Fruit fly (Drosophila melanogaster) whole organism: ENCODE measurements around the gene CG31650.

ENCODE experiments used
- CG8478 ChIP-seq: fragments of >200 bp; optimal IDR thresholded peaks from 2 replicates; lab custom pipeline; 2018; ENCODE audit warnings: inconsistent platforms
- Dll ChIP-seq: fragments of >200 bp; optimal IDR thresholded peaks from 2 replicates; lab custom pipeline; 2017
- EcR ChIP-seq, 2 experiments: fragments of >200 bp; optimal IDR thresholded peaks; 2 replicates each; lab custom pipeline; 2017; ENCODE audit warnings: missing biosample characterization in 2 of 2, missing genetic modification characterization in 2 of 2, missing genetic modification reagents in 2 of 2
- pan ChIP-seq: fragments of >200 bp; optimal IDR thresholded peaks from 2 replicates; lab custom pipeline; 2017
- psq ChIP-seq: fragments of >200 bp; optimal IDR thresholded peaks from 2 replicates; lab custom pipeline; 2017
- usp ChIP-seq: fragments of >200 bp; optimal IDR thresholded peaks from 2 replicates; lab custom pipeline; 2017; ENCODE audit warnings: missing biosample characterization, missing genetic modification characterization, mixed read lengths

CG31650 gene

DNA sequence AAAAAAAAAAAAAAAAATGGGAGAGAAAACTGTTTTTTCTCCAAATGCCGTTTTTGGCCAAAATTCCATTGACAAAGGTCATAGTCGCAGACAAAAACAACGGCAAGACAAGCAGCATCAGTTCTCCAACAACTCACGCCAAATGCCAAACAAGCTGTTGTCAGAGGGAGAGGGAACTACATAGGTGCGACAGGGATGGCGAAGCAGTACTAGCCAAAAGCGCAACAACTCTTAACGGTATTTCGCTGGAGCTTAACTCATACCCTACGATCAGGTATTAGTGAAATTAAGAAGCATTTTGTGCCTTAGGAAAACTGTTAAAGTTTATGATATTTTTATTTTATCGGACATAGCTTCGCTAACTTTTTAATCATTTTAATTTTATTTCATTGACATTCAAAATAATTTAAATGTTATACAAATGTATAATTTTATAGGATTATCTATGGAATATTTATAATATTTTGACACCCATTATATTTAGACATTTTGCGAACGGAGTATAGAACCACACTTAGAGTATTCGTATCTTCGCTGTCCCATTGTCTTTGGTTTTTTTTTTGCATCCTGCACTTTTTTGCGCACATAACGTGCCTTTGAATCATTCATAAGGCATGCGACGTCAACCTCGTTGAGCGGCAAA is 35.8 kb upstream of the CG31650 start:
- TF ChIP-seq Dll (lab: Kevin White, UChicago), result no peak
- no peak for TF ChIP-seq CG8478 (lab: Kevin White, UChicago)
- no peak for TF ChIP-seq usp (GFP tag; lab: Kevin White, UChicago)
- no peak for TF ChIP-seq EcR (GFP tag; optimal IDR thresholded peaks at IDR 0.05; lab: Kevin White, UChicago)
- TF ChIP-seq pan (lab: Kevin White, UChicago), result no peak
- TF ChIP-seq psq (lab: Kevin White, UChicago), result no peak

DNA sequence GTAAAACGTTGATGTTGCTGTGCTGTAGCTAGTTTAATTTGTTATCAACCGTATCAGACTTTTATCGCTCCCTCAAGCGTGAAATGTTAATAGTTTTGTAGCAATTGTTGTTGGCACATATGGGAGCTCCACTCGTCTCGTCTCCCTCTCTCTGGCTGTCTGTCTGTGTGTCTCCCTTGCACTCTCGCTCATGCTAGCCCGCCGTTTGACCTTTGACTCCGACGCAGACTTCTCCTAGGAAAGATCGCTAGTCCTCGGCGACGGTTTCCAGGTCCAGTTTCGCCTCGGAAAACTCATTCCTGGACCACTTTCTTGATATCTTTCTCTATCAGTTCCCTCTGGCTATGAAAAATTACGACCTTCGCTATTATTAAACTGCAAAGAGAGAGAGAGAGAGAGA is 34.7 kb upstream of the CG31650 start:
- TF ChIP-seq EcR (GFP tag; optimal IDR thresholded peaks at IDR 0.05; lab: Kevin White, UChicago), result no peak
- no peak for TF ChIP-seq psq (lab: Kevin White, UChicago)
- no peak for TF ChIP-seq CG8478 (lab: Kevin White, UChicago)
- no peak for TF ChIP-seq pan (lab: Kevin White, UChicago)

DNA sequence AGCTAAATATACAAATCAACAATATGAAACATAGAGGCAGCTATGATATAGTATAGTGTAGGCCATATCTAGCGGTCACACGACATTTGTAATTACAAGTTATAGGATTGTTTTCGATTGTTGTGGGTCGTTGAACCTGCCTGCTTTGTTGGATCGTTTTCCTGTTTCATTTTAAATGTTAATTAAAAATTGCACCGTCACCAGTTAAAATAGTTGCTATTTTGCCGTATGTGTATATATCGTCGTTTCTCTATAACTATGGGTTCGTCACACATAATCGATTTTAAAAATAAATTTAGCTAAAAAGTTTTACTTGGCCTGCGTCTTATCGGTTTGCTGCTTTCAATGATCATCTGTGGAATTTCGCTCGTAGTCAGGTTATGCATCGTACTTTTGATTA is 27.8 kb upstream of the CG31650 start:
- no peak for TF ChIP-seq usp (GFP tag; lab: Kevin White, UChicago)
- no peak for TF ChIP-seq psq (lab: Kevin White, UChicago)
- no peak for TF ChIP-seq EcR (GFP tag; optimal IDR thresholded peaks at IDR 0.05; lab: Kevin White, UChicago)
- TF ChIP-seq CG8478 (lab: Kevin White, UChicago), result no peak
- TF ChIP-seq Dll (lab: Kevin White, UChicago), result no peak
- no peak for TF ChIP-seq pan (lab: Kevin White, UChicago)

DNA sequence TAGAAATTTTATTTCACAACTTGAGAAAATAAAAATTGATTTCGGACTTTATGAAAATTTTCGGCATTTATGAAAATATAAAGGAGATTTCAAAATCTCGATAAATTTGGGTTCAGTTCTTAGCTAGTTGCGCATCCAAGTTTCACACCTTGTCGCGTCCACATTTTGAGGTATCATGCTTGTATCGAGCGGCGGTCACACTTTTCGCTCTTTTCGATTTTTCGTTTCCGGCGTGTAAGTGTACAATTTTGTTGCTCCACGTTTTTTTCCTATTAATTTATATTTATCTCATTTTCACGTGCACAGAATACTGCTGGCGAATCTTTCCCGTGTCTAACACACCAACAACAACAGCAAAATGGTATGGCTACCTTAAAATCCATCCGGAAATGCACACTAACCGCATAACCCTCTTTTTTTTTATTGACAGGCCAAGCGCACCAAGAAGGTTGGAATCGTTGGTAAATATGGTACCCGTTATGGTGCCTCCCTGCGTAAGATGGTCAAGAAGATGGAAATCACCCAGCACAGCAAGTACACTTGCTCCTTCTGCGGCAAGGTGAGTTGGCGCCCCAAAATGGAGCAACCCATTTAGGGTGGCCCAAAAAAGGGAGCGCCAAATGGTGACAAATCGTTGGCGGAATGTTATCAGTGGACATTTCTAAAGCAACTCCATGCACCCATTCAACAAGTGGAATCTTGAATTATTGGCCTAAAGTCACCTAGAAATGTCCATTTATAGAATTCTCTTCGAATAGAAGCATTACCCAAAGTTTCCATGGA is 26.5 kb upstream of the CG31650 start, which contains the start of gene RpL37A:
Gene RpL37A, plus strand, starts transcription at position 161 of the 783 bp plus-strand sequence.
- TF ChIP-seq psq (lab: Kevin White, UChicago) (no peak), CG8478 (lab: Kevin White, UChicago) (no peak), EcR (GFP tag; optimal IDR thresholded peaks at IDR 0.05; lab: Kevin White, UChicago) (no peak), Dll (lab: Kevin White, UChicago) (no peak), usp (GFP tag; lab: Kevin White, UChicago) (no peak), pan (lab: Kevin White, UChicago) (no peak)

DNA sequence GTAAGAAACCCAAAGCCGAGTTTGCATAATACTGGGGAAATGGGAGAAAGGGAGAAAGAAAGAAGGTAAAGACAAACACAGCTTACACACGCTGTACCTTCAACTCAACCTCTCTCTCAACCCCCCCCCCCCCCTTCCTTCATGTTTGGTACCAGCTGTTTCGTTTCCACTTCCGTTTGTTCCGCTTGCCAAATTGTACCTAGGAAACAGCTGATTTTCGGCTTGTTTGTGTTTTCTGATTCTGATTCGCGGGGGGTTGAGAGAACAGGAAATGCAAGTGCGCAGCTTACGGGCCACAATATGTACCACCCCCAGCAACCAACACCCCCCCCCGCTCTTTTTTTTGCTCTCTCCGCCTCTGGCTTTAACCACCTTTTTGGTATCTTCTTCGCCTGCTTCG is 19.4 kb upstream of the CG31650 start:
- TF ChIP-seq pan (lab: Kevin White, UChicago) (no peak), psq (lab: Kevin White, UChicago) (no peak), CG8478 (lab: Kevin White, UChicago) (no peak), Dll (lab: Kevin White, UChicago) (no peak), usp (GFP tag; lab: Kevin White, UChicago) (no peak), EcR (GFP tag; optimal IDR thresholded peaks at IDR 0.05; lab: Kevin White, UChicago) (no peak)

DNA sequence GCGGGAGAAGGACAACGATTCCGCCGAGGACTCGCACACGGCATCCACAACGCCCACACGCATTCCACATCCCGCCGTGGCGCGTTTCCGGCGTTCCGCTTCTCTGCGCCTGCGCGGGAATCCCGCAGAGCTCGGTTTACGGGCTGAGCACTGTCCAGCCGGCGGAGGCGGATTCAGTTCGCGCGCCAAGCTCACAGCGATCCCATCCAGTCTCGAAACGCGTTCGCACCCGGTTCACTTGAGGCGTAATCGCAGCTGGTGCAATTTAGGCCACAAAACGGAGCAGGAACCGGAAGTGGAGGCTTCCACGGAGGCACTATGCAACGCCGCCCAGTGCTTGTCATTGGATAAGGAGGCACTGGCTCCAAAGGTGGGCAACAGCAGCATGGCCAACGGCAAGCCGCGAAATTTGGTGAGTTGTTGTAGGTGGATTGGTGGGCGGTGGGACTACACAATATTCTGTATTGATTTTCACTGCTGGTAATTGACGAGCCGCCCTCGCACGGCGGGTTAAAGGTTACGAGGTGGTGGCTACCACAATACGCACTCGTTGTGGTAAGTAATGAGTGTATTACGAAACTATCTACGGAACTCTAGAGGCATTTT is 18.4 kb upstream of the CG31650 start:
- TF ChIP-seq usp (GFP tag; lab: Kevin White, UChicago) (no peak), psq (lab: Kevin White, UChicago) (no peak), pan (lab: Kevin White, UChicago) (no peak), EcR (GFP tag; optimal IDR thresholded peaks at IDR 0.05; lab: Kevin White, UChicago) (no peak), CG8478 (lab: Kevin White, UChicago) (no peak), Dll (lab: Kevin White, UChicago) (no peak)

DNA sequence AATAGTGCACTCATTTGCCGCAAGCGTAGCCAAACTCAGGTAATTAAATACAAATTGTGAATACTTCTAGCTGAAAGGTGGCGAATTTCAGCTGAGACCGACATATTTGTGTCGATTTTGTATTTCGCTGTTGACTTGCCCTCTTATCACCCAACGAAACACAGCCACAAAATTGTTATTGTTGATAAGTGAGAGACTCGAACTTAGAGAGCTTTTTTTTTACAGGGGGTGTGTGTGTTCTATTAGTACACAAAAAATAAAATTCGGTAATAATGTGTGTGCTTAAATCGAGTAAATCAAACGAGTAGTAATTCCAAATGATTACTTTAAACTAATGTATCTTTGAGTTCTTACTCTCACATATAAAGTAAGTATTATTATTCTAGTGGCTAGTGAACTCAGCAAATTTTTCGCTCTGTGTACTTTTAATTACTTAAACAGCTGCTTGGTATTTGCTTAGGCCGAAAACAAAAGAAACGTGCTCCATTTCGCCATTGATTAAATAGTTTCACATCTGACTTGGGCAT is 16.5 kb upstream of the CG31650 start:
- no peak for TF ChIP-seq psq (lab: Kevin White, UChicago)
- no peak for TF ChIP-seq usp (GFP tag; lab: Kevin White, UChicago)
- TF ChIP-seq Dll (lab: Kevin White, UChicago), result no peak
- TF ChIP-seq CG8478 (lab: Kevin White, UChicago), result no peak
- TF ChIP-seq pan (lab: Kevin White, UChicago), result no peak
- no peak for TF ChIP-seq EcR (GFP tag; optimal IDR thresholded peaks at IDR 0.05; lab: Kevin White, UChicago)

DNA sequence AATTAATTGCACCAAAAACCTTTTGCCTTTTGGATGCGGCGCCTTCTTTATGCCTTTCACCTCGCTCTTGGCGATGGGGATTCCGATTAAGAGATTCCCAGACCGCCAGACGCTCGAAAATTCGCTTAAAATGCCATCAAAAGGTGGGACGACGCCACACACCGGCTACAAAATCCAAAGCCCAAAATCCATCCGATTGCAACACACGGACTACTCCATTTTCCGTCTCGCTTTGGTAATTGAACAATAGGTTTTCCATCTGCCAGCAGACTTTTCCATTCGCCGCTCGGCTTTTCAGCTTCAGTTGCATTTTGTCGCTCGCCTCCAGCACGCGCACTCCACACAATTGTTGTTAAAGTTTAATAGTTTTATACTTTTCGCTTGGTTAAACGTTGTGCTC is 16.0 kb upstream of the CG31650 start, which contains the start of gene qtc:
Gene qtc, plus strand, starts transcription at position 301 of the 400 bp plus-strand sequence.
- TF ChIP-seq usp (GFP tag; lab: Kevin White, UChicago) (no peak), pan (lab: Kevin White, UChicago) (no peak), EcR (GFP tag; optimal IDR thresholded peaks at IDR 0.05; lab: Kevin White, UChicago) (no peak), psq (lab: Kevin White, UChicago) (no peak)

DNA sequence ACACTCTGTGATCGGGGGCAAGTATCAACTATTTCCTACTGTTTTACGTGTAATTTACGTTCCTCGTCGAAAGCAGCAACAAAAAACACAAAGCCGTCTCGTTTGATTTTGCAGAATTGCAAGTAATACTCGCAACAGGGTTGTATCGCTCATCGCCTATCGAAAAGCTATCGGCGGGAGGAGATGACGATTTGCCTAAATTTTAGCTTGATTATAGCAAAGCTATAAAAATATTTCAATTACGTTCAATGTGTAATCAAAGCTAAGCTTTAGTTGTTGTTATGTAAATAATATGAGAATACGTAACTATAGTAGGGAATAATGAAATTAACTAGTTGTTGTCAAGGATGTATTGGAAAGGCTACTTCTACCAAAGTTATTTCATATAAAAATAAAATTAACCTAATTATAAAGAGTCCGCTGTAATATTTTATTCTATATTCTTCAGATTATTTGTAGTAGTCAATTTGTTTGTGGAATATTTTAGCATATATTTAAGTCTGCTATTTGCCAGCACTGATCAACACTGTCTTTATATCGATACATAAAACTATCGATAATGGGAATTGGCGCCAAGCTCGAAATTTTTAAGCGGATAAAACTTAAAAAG is 15.2 kb upstream of the CG31650 start, which contains the start of gene Rpn11:
Gene Rpn11, minus strand, starts transcription at position 146 of the 610 bp plus-strand sequence.
- TF ChIP-seq pan (lab: Kevin White, UChicago) (no peak), CG8478 (lab: Kevin White, UChicago) (no peak), usp (GFP tag; lab: Kevin White, UChicago) (no peak), psq (lab: Kevin White, UChicago) (no peak), EcR (GFP tag; optimal IDR thresholded peaks at IDR 0.05; lab: Kevin White, UChicago) (no peak), Dll (lab: Kevin White, UChicago) (no peak)

DNA sequence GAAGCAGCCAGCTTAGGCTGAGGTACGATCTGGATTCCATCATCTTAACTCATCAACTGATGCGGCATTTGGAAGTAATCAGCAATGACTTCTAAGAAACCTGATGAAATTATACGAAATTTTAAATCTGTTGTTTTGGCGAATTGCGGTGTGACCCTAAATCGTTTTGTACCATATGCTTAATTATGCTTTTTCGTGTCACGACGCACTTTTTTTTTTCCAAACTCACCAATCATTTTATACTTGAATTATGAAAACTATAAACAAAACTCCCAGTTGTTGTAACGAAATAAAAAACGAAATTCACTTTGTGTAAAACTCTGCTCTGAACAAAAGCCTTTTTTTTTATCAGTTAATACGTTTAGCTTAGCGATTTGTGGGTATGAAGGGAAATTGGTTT is 13.6 kb upstream of the CG31650 start, which contains the start of gene Nepl3:
Gene Nepl3, minus strand, starts transcription at position 155 of the 400 bp plus-strand sequence.
- TF ChIP-seq usp (GFP tag; lab: Kevin White, UChicago) (no peak), Dll (lab: Kevin White, UChicago) (no peak), pan (lab: Kevin White, UChicago) (no peak), CG8478 (lab: Kevin White, UChicago) (no peak), EcR (GFP tag; optimal IDR thresholded peaks at IDR 0.05; lab: Kevin White, UChicago) (no peak), psq (lab: Kevin White, UChicago) (no peak)
